Fruit fly (Drosophila melanogaster) whole organism: ENCODE results near the gene CG10183.

Experiments used
- CG8478 ChIP-seq: fragments of >200 bp; optimal IDR thresholded peaks from 2 replicates; lab custom pipeline; 2018; ENCODE audit warnings: inconsistent platforms
- Dll ChIP-seq: fragments of >200 bp; optimal IDR thresholded peaks from 2 replicates; lab custom pipeline; 2017
- EcR ChIP-seq, 2 experiments: fragments of >200 bp; optimal IDR thresholded peaks; 2 replicates each; lab custom pipeline; 2017; ENCODE audit warnings: missing biosample characterization in 2 of 2, missing genetic modification characterization in 2 of 2, missing genetic modification reagents in 2 of 2
- pan ChIP-seq: fragments of >200 bp; optimal IDR thresholded peaks from 2 replicates; lab custom pipeline; 2017
- psq ChIP-seq: fragments of >200 bp; optimal IDR thresholded peaks from 2 replicates; lab custom pipeline; 2017

dm6 chr3R:23589719-23590118, 9.1 kb downstream of the CG10183 start, which contains the start of gene CG10182:
- TF ChIP-seq CG8478 (lab: Kevin White, UChicago): no peak
- no peak for TF ChIP-seq Dll (lab: Kevin White, UChicago)
- no peak for TF ChIP-seq psq
- no peak for TF ChIP-seq pan (lab: Kevin White, UChicago)
- no peak for TF ChIP-seq EcR (GFP tag; optimal IDR thresholded peaks at IDR 0.05; lab: Kevin White, UChicago)
